Worm (Caenorhabditis elegans): ENCODE measurements around the gene F44B9.5.

ce11 chrIII:8043784-8044183, 27.4 kb upstream of the F44B9.5 start:
- peak; percentile 98 for TF ChIP-seq ZK185.1 (tag; optimal IDR thresholded peaks at IDR 0.05; ENCODE audit: poor library complexity, severe bottlenecking)
- TF ChIP-seq Y95B8A.8 (GFP tag; IDR thresholded peaks at IDR 0.05) = peak; percentile 98
- TF ChIP-seq unc-130 (GFP tag; optimal IDR thresholded peaks at IDR 0.05) = peak; percentile 99
- TF ChIP-seq dpl-1 (GFP tag; optimal IDR thresholded peaks at IDR 0.05) = peak; percentile 89
- peak; percentile 98 for TF ChIP-seq athp-1 (tag; optimal IDR thresholded peaks at IDR 0.05)
